Fruit fly (Drosophila melanogaster) whole organism, embryonic: Measurements from ENCODE around the gene CG2444.
A peak's percentile ranks its signal among the peaks of the same experiment; 100 is the strongest.

Experiments used
- Ada2b ChIP-seq: fragments of 200-800 bp; sonication (Bioruptor generic); IDR thresholded peaks from 2 replicates; pipeline ENCODE4 v1.3.6; 2022; ENCODE audit warnings: missing biosample characterization, missing genetic modification characterization
- Bdp1 ChIP-seq: fragments of 200-800 bp; sonication (Bioruptor generic); optimal IDR thresholded peaks from 3 replicates; lab custom pipeline; 2016; ENCODE audit warnings: missing biosample characterization, missing genetic modification characterization
- CG11398 ChIP-seq: fragments of 200-800 bp; sonication (Bioruptor generic); optimal IDR thresholded peaks from 2 replicates; lab custom pipeline; 2016; ENCODE audit warnings: missing biosample characterization, missing genetic modification characterization
- CG11456 ChIP-seq: fragments of 200-800 bp; sonication (Bioruptor generic); IDR thresholded peaks from 3 replicates; pipeline ENCODE4 v1.3.6; 2022; ENCODE audit warnings: missing biosample characterization, missing genetic modification characterization
- CG12219 ChIP-seq: fragments of 200-800 bp; sonication (Bioruptor generic); optimal IDR thresholded peaks from 3 replicates; lab custom pipeline; 2018; ENCODE audit warnings: missing biosample characterization, mild to moderate bottlenecking, missing genetic modification characterization
- CG12236 ChIP-seq: fragments of 200-800 bp; sonication (Bioruptor generic); optimal IDR thresholded peaks from 2 replicates; lab custom pipeline; 2016; ENCODE audit warnings: missing biosample characterization, missing genetic modification characterization
- CG13287 ChIP-seq: fragments of 200-800 bp; sonication (Bioruptor generic); IDR thresholded peaks from 2 replicates; pipeline ENCODE4 v1.3.6; 2022; ENCODE audit warnings: missing biosample characterization, missing genetic modification characterization; ENCODE audit not compliant: partially characterized antibody
- CG13296 ChIP-seq: fragments of 200-800 bp; sonication (Bioruptor generic); optimal IDR thresholded peaks from 3 replicates; lab custom pipeline; 2018; ENCODE audit warnings: missing biosample characterization, mild to moderate bottlenecking, missing genetic modification characterization
- CG13775 ChIP-seq: fragments of 200-800 bp; sonication (Bioruptor generic); optimal IDR thresholded peaks from 3 replicates; lab custom pipeline; 2017; ENCODE audit warnings: missing biosample characterization, mild to moderate bottlenecking, missing genetic modification characterization
- CG17359 ChIP-seq: fragments of 200-800 bp; sonication (Bioruptor generic); optimal IDR thresholded peaks from 3 replicates; lab custom pipeline; 2018; ENCODE audit warnings: missing biosample characterization, mild to moderate bottlenecking, missing genetic modification characterization, moderate library complexity
- CG1792 ChIP-seq: fragments of 200-800 bp; sonication (Bioruptor generic); optimal IDR thresholded peaks from 2 replicates; lab custom pipeline; 2016; ENCODE audit warnings: missing biosample characterization, missing genetic modification characterization
- CG2889 ChIP-seq: fragments of 200-800 bp; sonication (Bioruptor generic); IDR thresholded peaks from 3 replicates; pipeline ENCODE4 v1.3.6; 2022; ENCODE audit warnings: missing biosample characterization, missing genetic modification characterization
- CG31365 ChIP-seq: fragments of 200-800 bp; sonication (Bioruptor generic); optimal IDR thresholded peaks from 2 replicates; lab custom pipeline; 2018; ENCODE audit warnings: missing biosample characterization, mild to moderate bottlenecking, missing genetic modification characterization
- CG4820 ChIP-seq: fragments of 200-800 bp; sonication (Bioruptor generic); optimal IDR thresholded peaks from 3 replicates; lab custom pipeline; 2016; ENCODE audit warnings: missing biosample characterization, missing genetic modification characterization
- CG7372 ChIP-seq: fragments of 200-800 bp; sonication (Bioruptor generic); IDR thresholded peaks from 2 replicates; pipeline ENCODE4 v1.3.6; 2022; ENCODE audit warnings: missing biosample characterization, missing genetic modification characterization
- CG8290 ChIP-seq, 3 experiments: fragments of 200-800 bp; sonication (Bioruptor generic); optimal IDR thresholded peaks; 2 replicates each; lab custom pipeline; 2016 to 2019; ENCODE audit warnings: missing biosample characterization in 3 of 3, missing genetic modification characterization in 3 of 3, mild to moderate bottlenecking in 2 of 3, moderate library complexity in 1 of 3
- CG8478 ChIP-seq: fragments of >200 bp; optimal IDR thresholded peaks from 2 replicates; lab custom pipeline; 2018
- CHES-1-like ChIP-seq: fragments of 200-800 bp; sonication (Bioruptor generic); optimal IDR thresholded peaks from 2 replicates; lab custom pipeline; 2016; ENCODE audit warnings: missing biosample characterization, missing genetic modification characterization
- Eip74EF ChIP-seq, 2 experiments: fragments of 200-800 bp in 1 of 2; fragments of >200 bp in 1 of 2; sonication (Bioruptor generic) in 1 of 2; optimal IDR thresholded peaks; 2 replicates each; lab custom pipeline; 2017 to 2019; ENCODE audit warnings: missing biosample characterization in 2 of 2, missing genetic modification characterization in 2 of 2, mild to moderate bottlenecking in 1 of 2, moderate library complexity in 1 of 2
- Fer3 ChIP-seq: fragments of 200-800 bp; sonication (Bioruptor generic); optimal IDR thresholded peaks from 2 replicates; lab custom pipeline; 2018; ENCODE audit warnings: missing biosample characterization, mild to moderate bottlenecking, missing genetic modification characterization, moderate library complexity
- Gug ChIP-seq: fragments of 200-800 bp; sonication (Bioruptor generic); IDR thresholded peaks from 4 replicates; pipeline ENCODE4 v1.3.6; 2022; ENCODE audit warnings: missing biosample characterization, missing genetic modification characterization
- H2.0 ChIP-seq: fragments of 200-800 bp; sonication (Bioruptor generic); IDR thresholded peaks from 2 replicates; pipeline ENCODE4 v1.3.6; 2022; ENCODE audit warnings: missing biosample characterization, missing genetic modification characterization
- Kr ChIP-seq: fragments of 200-800 bp; sonication (Bioruptor generic); optimal IDR thresholded peaks from 2 replicates; lab custom pipeline; 2017; ENCODE audit warnings: missing biosample characterization, mild to moderate bottlenecking, missing genetic modification characterization
- Lim3 ChIP-seq: fragments of 200-800 bp; sonication (Bioruptor generic); IDR thresholded peaks from 2 replicates; pipeline ENCODE4 v1.3.6; 2022; ENCODE audit warnings: missing biosample characterization, missing genetic modification characterization
- MBD-R2 ChIP-seq: fragments of 200-800 bp; sonication (Bioruptor generic); IDR thresholded peaks from 2 replicates; pipeline ENCODE4 v1.3.6; 2022; ENCODE audit warnings: missing biosample characterization, missing genetic modification characterization
- MTF-1 ChIP-seq: fragments of 200-800 bp; sonication (Bioruptor generic); optimal IDR thresholded peaks from 2 replicates; lab custom pipeline; 2018; ENCODE audit warnings: missing biosample characterization, mild to moderate bottlenecking, missing genetic modification characterization, borderline replicate concordance
- Myb ChIP-seq: fragments of 200-800 bp; sonication (Bioruptor generic); optimal IDR thresholded peaks from 2 replicates; lab custom pipeline; 2016; ENCODE audit warnings: missing biosample characterization, missing genetic modification characterization
- Neu2 ChIP-seq: fragments of 200-800 bp; sonication (Bioruptor generic); optimal IDR thresholded peaks from 3 replicates; lab custom pipeline; 2016; ENCODE audit warnings: missing biosample characterization, missing genetic modification characterization, borderline replicate concordance
- Poxn ChIP-seq: fragments of 200-800 bp; sonication (Bioruptor generic); IDR thresholded peaks from 2 replicates; pipeline ENCODE4 v1.3.6; 2022; ENCODE audit warnings: missing biosample characterization, missing genetic modification characterization
- Sin3A ChIP-seq: fragments of >200 bp; optimal IDR thresholded peaks from 2 replicates; lab custom pipeline; 2018
- TFAM ChIP-seq: fragments of 200-800 bp; sonication (Bioruptor generic); optimal IDR thresholded peaks from 2 replicates; lab custom pipeline; 2017; ENCODE audit warnings: missing biosample characterization, missing genetic modification characterization, inconsistent platforms
- bigmax ChIP-seq: fragments of 200-800 bp; sonication (Bioruptor generic); optimal IDR thresholded peaks from 2 replicates; lab custom pipeline; 2018; ENCODE audit warnings: missing biosample characterization, mild to moderate bottlenecking, missing genetic modification characterization
- chn ChIP-seq: fragments of 200-800 bp; sonication (Bioruptor generic); optimal IDR thresholded peaks from 2 replicates; lab custom pipeline; 2016; ENCODE audit warnings: missing biosample characterization, missing genetic modification characterization
- corto ChIP-seq: fragments of 200-800 bp; sonication (Bioruptor generic); optimal IDR thresholded peaks from 2 replicates; lab custom pipeline; 2016; ENCODE audit warnings: missing biosample characterization, mild to moderate bottlenecking, missing genetic modification characterization, moderate library complexity
- crp ChIP-seq, 2 experiments: fragments of 200-800 bp; sonication (Bioruptor generic); optimal IDR thresholded peaks; 2 replicates in 1 of 2; 3 replicates in 1 of 2; lab custom pipeline; 2017; ENCODE audit warnings: missing biosample characterization in 2 of 2, missing genetic modification characterization in 2 of 2, mild to moderate bottlenecking in 1 of 2, moderate library complexity in 1 of 2
- eyg ChIP-seq: fragments of 200-800 bp; sonication (Bioruptor generic); optimal IDR thresholded peaks from 3 replicates; lab custom pipeline; 2016; ENCODE audit warnings: missing biosample characterization, missing genetic modification characterization
- gce ChIP-seq: fragments of 200-800 bp; sonication (Bioruptor generic); IDR thresholded peaks from 3 replicates; pipeline ENCODE4 v1.3.6; 2022; ENCODE audit warnings: missing biosample characterization, missing genetic modification characterization
- gsb ChIP-seq: fragments of 200-800 bp; sonication (Bioruptor generic); IDR thresholded peaks from 2 replicates; pipeline ENCODE4 v1.3.6; 2022; ENCODE audit warnings: missing biosample characterization, missing genetic modification characterization
- jing ChIP-seq: fragments of 200-800 bp; sonication (Bioruptor generic); optimal IDR thresholded peaks from 2 replicates; lab custom pipeline; 2018; ENCODE audit warnings: missing biosample characterization, mild to moderate bottlenecking, missing genetic modification characterization
- lola ChIP-seq, 3 experiments: fragments of >200 bp in 2 of 3; fragments of 200-800 bp in 1 of 3; sonication (Bioruptor generic) in 1 of 3; optimal IDR thresholded peaks; 2 replicates each; lab custom pipeline; 2017 to 2019; ENCODE audit warnings: missing biosample characterization in 3 of 3, missing genetic modification characterization in 3 of 3, mild to moderate bottlenecking in 1 of 3, moderate library complexity in 1 of 3
- p53 ChIP-seq: fragments of 200-800 bp; sonication (Bioruptor generic); optimal IDR thresholded peaks from 2 replicates; lab custom pipeline; 2016; ENCODE audit warnings: missing biosample characterization, missing genetic modification characterization
- sens ChIP-seq: fragments of 200-800 bp; sonication (Bioruptor generic); peaks from one replicate; lab custom pipeline; 2016; ENCODE audit warnings: missing biosample characterization, missing genetic modification characterization
- slbo ChIP-seq: fragments of 200-800 bp; sonication (Bioruptor generic); IDR thresholded peaks from 2 replicates; pipeline ENCODE4 v1.3.6; 2022; ENCODE audit warnings: missing biosample characterization, missing genetic modification characterization
- stwl ChIP-seq: fragments of 200-800 bp; sonication (Bioruptor generic); optimal IDR thresholded peaks from 3 replicates; lab custom pipeline; 2018; ENCODE audit warnings: missing biosample characterization, mild to moderate bottlenecking, missing genetic modification characterization, moderate library complexity
- tna ChIP-seq: fragments of 200-800 bp; sonication (Bioruptor generic); IDR thresholded peaks from 2 replicates; pipeline ENCODE4 v1.3.6; 2022; ENCODE audit warnings: missing biosample characterization, missing genetic modification characterization; ENCODE audit not compliant: partially characterized antibody
- trh ChIP-seq: fragments of 200-800 bp; sonication (Bioruptor generic); optimal IDR thresholded peaks from 2 replicates; lab custom pipeline; 2016; ENCODE audit warnings: missing biosample characterization, missing genetic modification characterization
- twi ChIP-seq: fragments of 200-800 bp; optimal IDR thresholded peaks from 2 replicates; lab custom pipeline; 2019; ENCODE audit warnings: missing biosample characterization, mild to moderate bottlenecking, missing genetic modification characterization, moderate library complexity
- unc-4 ChIP-seq: fragments of 200-800 bp; sonication (Bioruptor generic); IDR thresholded peaks from 2 replicates; pipeline ENCODE4 v1.3.6; 2022; ENCODE audit warnings: missing biosample characterization, missing genetic modification characterization; ENCODE audit not compliant: partially characterized antibody
- usp ChIP-seq: fragments of >200 bp; optimal IDR thresholded peaks from 2 replicates; lab custom pipeline; 2017; ENCODE audit warnings: missing biosample characterization, missing genetic modification characterization

Gene CG2444

DNA sequence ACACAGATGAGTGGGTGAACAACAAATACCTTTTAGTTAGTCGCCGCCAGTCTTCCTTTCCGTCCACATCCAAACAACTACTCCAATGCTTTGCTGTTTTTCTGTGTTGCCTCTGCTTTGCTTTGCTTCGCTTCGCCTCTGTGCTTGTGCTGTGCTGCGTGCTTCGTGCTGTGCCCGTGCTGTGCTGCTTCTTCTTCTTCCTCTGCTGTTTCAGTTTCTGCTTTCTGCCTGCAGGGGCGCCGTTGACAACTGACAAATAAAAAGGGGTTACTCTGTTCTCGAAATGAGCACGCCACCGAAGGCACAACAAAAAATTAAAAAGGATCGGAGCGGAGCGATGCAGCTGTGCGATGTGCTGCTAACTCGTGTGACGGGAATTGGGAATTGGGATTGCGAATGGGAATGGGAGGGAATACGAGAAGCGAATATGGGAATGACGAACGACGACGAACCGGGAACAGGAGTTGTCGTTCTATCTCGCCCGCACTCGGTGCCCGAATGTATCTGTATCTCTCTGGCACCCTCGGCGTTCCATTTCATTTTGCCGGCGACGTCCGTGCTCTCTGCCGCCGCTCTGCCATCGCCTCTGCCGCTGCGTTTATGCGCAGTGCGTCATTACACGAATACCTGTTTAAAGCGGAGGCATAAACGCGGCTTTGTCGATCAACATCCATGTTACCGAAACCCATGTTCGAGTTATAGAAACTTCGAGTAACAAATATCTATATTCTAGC lies 9.6 kb upstream of the CG2444 start (continued):
- peak; percentile 64 for TF ChIP-seq Myb (GFP tag; lab: Kevin White, UChicago)
- TF ChIP-seq CG11456 (GFP tag; lab: Robert Waterston, UW), result peak; percentile 87
- TF ChIP-seq eyg (GFP tag; lab: Kevin White, UChicago), result peak; percentile 65
- TF ChIP-seq Poxn, result peak; percentile 41; the same call in 1 of the 2 replicates
- TF ChIP-seq CG31365, result no peak
- TF ChIP-seq Ada2b (GFP tag; lab: Robert Waterston, UW), result 0 out of 2 replicates have a peak, but pooled peaks have one; percentile 51
- TF ChIP-seq Bdp1 (GFP tag; lab: Kevin White, UChicago), result no peak
- TF ChIP-seq CG8478 (lab: Kevin White, UChicago), result no peak
- TF ChIP-seq twi (tag; lab: Kevin White, UChicago), result peak; percentile 39
- TF ChIP-seq TFAM (GFP tag; lab: Kevin White, UChicago), result no peak
- TF ChIP-seq Neu2 (GFP tag; lab: Kevin White, UChicago), result peak; percentile 3
- no peak for TF ChIP-seq tna (GFP tag; lab: Robert Waterston, UW)
- peak; percentile 64 for TF ChIP-seq Fer3 (tag; lab: Kevin White, UChicago)
- TF ChIP-seq chn (GFP tag; lab: Kevin White, UChicago), result peak; percentile 25
- TF ChIP-seq usp (GFP tag; lab: Kevin White, UChicago), result no peak
- TF ChIP-seq CG12236 (GFP tag; lab: Kevin White, UChicago), result no peak
- TF ChIP-seq bigmax (GFP tag; lab: Kevin White, UChicago), result no peak
- TF ChIP-seq CG2889 (GFP tag; lab: Robert Waterston, UW), result 0 out of 3 replicates have a peak, but pooled peaks have one; percentile 23
- TF ChIP-seq Eip74EF (GFP tag; optimal IDR thresholded peaks at IDR 0.05; lab: Kevin White, UChicago), result peak in 1 of 2 experiments; percentile 46
- TF ChIP-seq Lim3, result no peak
- TF ChIP-seq CG13296, result peak; percentile 62
- TF ChIP-seq CG17359, result peak; percentile 67
- TF ChIP-seq corto (GFP tag; lab: Kevin White, UChicago), result no peak
- peak; percentile 48; the same call in 1 of the 2 replicates for TF ChIP-seq MBD-R2 (GFP tag; lab: Robert Waterston, UW)
- TF ChIP-seq CG7372 (GFP tag; lab: Robert Waterston, UW), result 0 out of 2 replicates have a peak, but pooled peaks have one; percentile 30
- no peak for TF ChIP-seq jing
- TF ChIP-seq p53 (GFP tag; lab: Kevin White, UChicago), result no peak
- no peak for TF ChIP-seq stwl (tag; lab: Kevin White, UChicago)
- TF ChIP-seq CG4820 (GFP tag; lab: Kevin White, UChicago), result peak; percentile 100
- peak; percentile 81 for TF ChIP-seq sens (GFP tag; lab: Kevin White, UChicago)
- peak; percentile 30 for TF ChIP-seq unc-4 (GFP tag; lab: Robert Waterston, UW)
- TF ChIP-seq Kr (GFP tag; lab: Kevin White, UChicago), result peak; percentile 40
- peak; percentile 84 for TF ChIP-seq slbo (GFP tag; lab: Robert Waterston, UW)
- TF ChIP-seq Gug (GFP tag; lab: Robert Waterston, UW), result peak; percentile 83
- TF ChIP-seq CG11398, result peak; percentile 78
- TF ChIP-seq crp (GFP tag; optimal IDR thresholded peaks at IDR 0.05; lab: Kevin White, UChicago), result peak in 1 of 2 experiments; percentile 67
- peak in 1 of 3 experiments; percentile 23 for TF ChIP-seq lola (GFP tag; optimal IDR thresholded peaks at IDR 0.05; lab: Kevin White, UChicago)
- TF ChIP-seq CG12219 (GFP tag; lab: Kevin White, UChicago), result peak; percentile 53
- TF ChIP-seq Sin3A, result no peak
- peak; percentile 48; the same call in 1 of the 2 replicates for TF ChIP-seq CG13287 (GFP tag; lab: Robert Waterston, UW)
- TF ChIP-seq H2.0, result peak; percentile 59
- no peak for TF ChIP-seq gsb (GFP tag; lab: Robert Waterston, UW)
- TF ChIP-seq gce (GFP tag; lab: Robert Waterston, UW), result no peak
- TF ChIP-seq CG13775 (GFP tag; lab: Kevin White, UChicago), result peak; percentile 59
- peak; percentile 89 for TF ChIP-seq CHES-1-like (GFP tag; lab: Kevin White, UChicago)
- no peak for TF ChIP-seq CG8290 (GFP tag; optimal IDR thresholded peaks at IDR 0.05; lab: Kevin White, UChicago)
- TF ChIP-seq CG8290 (tag; optimal IDR thresholded peaks at IDR 0.05; lab: Kevin White, UChicago), result peak; percentile 33 to 77
- TF ChIP-seq MTF-1 (GFP tag; lab: Kevin White, UChicago), result no peak
- TF ChIP-seq CG1792, result peak; percentile 44
- TF ChIP-seq trh (GFP tag; lab: Kevin White, UChicago), result no peak
